Fruit fly (Drosophila melanogaster) whole organism, wandering third instar larva: ENCODE results near the gene Pph13.

Experiments used
- CG32264 ChIP-seq: fragments of 200-800 bp; sonication (Bioruptor generic); optimal IDR thresholded peaks from 2 replicates; lab custom pipeline; 2016; ENCODE audit warnings: missing biosample characterization, missing genetic modification characterization
- CG9705 ChIP-seq: fragments of 200-800 bp; sonication (Bioruptor generic); optimal IDR thresholded peaks from 2 replicates; lab custom pipeline; 2018; ENCODE audit warnings: missing biosample characterization, mild to moderate bottlenecking, missing genetic modification characterization
- Dfd ChIP-seq: fragments of >200 bp; optimal IDR thresholded peaks from 2 replicates; lab custom pipeline; 2017; ENCODE audit warnings: missing biosample characterization, missing genetic modification characterization
- Dif ChIP-seq: fragments of 200-275, 200-300 bp; sonication (Bioruptor generic); optimal IDR thresholded peaks from 2 replicates; lab custom pipeline; 2018; ENCODE audit warnings: missing biosample characterization, missing genetic modification characterization; ENCODE audit not compliant: partially characterized antibody
- HLH106 ChIP-seq: fragments of 200-800 bp; optimal IDR thresholded peaks from 3 replicates; lab custom pipeline; 2019; ENCODE audit warnings: missing biosample characterization, mild to moderate bottlenecking, missing genetic modification characterization, moderate library complexity
- Hnf4 ChIP-seq: fragments of 200-800 bp; sonication (Bioruptor generic); optimal IDR thresholded peaks from 2 replicates; lab custom pipeline; 2016; ENCODE audit warnings: missing biosample characterization, mild to moderate bottlenecking, missing genetic modification characterization
- Hr83 ChIP-seq: fragments of 200-300 bp; sonication (Bioruptor generic); optimal IDR thresholded peaks from 2 replicates; lab custom pipeline; 2016; ENCODE audit warnings: missing biosample characterization, mild to moderate bottlenecking, missing genetic modification characterization, moderate library complexity; ENCODE audit not compliant: poor library complexity, severe bottlenecking
- Jra ChIP-seq: sonication (Bioruptor generic); optimal IDR thresholded peaks from 2 replicates; lab custom pipeline; 2016; ENCODE audit warnings: missing biosample characterization, missing genetic modification characterization
- Mio ChIP-seq: sonication (Bioruptor generic); optimal IDR thresholded peaks from 2 replicates; lab custom pipeline; 2016; ENCODE audit warnings: missing biosample characterization, missing genetic modification characterization
- Myc ChIP-seq: fragments of >200 bp; optimal IDR thresholded peaks from 2 replicates; lab custom pipeline; 2017
- N ChIP-seq: fragments of >200 bp; optimal IDR thresholded peaks from 2 replicates; lab custom pipeline; 2018; ENCODE audit warnings: missing biosample characterization, missing external identifiers, missing genetic modification characterization
- OdsH ChIP-seq: fragments of 200-800 bp; sonication (Bioruptor generic); optimal IDR thresholded peaks from 2 replicates; lab custom pipeline; 2016; ENCODE audit warnings: missing biosample characterization, mild to moderate bottlenecking, missing genetic modification characterization
- Rel ChIP-seq, 2 experiments: fragments of 200-800 bp; sonication (Bioruptor generic) in 1 of 2; optimal IDR thresholded peaks; 2 replicates in 1 of 2; 3 replicates in 1 of 2; lab custom pipeline; 2016 to 2019; ENCODE audit warnings: mild to moderate bottlenecking in 2 of 2, missing biosample characterization in 2 of 2, missing genetic modification characterization in 2 of 2, moderate library complexity in 1 of 2
- Sp1 ChIP-seq: fragments of 200-800 bp; sonication (Bioruptor generic); optimal IDR thresholded peaks from 3 replicates; lab custom pipeline; 2019; ENCODE audit warnings: missing biosample characterization, mild to moderate bottlenecking, missing genetic modification characterization, moderate library complexity
- Vsx2 ChIP-seq: fragments of 200-300, 225-300 bp; sonication (Bioruptor generic); optimal IDR thresholded peaks from 2 replicates; lab custom pipeline; 2018; ENCODE audit warnings: missing biosample characterization, missing genetic modification characterization; ENCODE audit not compliant: partially characterized antibody
- br ChIP-seq: fragments of 200-800 bp; sonication (Bioruptor generic); optimal IDR thresholded peaks from 2 replicates; lab custom pipeline; 2016; ENCODE audit warnings: missing biosample characterization, missing genetic modification characterization
- brk ChIP-seq: fragments of 200-800 bp; sonication (Bioruptor generic); optimal IDR thresholded peaks from 2 replicates; lab custom pipeline; 2016; ENCODE audit warnings: missing biosample characterization, mild to moderate bottlenecking, missing genetic modification characterization
- dl ChIP-seq, 2 experiments: fragments of 175-275, 200-275 bp in 1 of 2; fragments of 200-275 bp in 1 of 2; sonication (Bioruptor generic); optimal IDR thresholded peaks; lab custom pipeline; 2018; ENCODE audit warnings: mild to moderate bottlenecking in 2 of 2, missing biosample characterization in 2 of 2, missing genetic modification characterization in 2 of 2, moderate library complexity in 2 of 2; ENCODE audit not compliant: partially characterized antibody in 2 of 2, insufficient read depth in 1 of 2
- dmrt93B ChIP-seq: fragments of 200-800 bp; sonication (Bioruptor generic); optimal IDR thresholded peaks from 2 replicates; lab custom pipeline; 2018; ENCODE audit warnings: missing biosample characterization, mild to moderate bottlenecking, missing genetic modification characterization
- dsf ChIP-seq: sonication (Bioruptor generic); optimal IDR thresholded peaks from 2 replicates; lab custom pipeline; 2016; ENCODE audit warnings: missing biosample characterization, missing genetic modification characterization, borderline replicate concordance
- ey ChIP-seq: fragments of 200-800 bp; sonication (Bioruptor generic); optimal IDR thresholded peaks from 2 replicates; lab custom pipeline; 2016; ENCODE audit warnings: missing biosample characterization, missing genetic modification characterization
- foxo ChIP-seq, 2 experiments: fragments of 200-800 bp; sonication (Bioruptor generic); optimal IDR thresholded peaks; 2 replicates in 1 of 2; 3 replicates in 1 of 2; lab custom pipeline; 2016 to 2017; ENCODE audit warnings: missing biosample characterization in 2 of 2, missing genetic modification characterization in 2 of 2
- fru ChIP-seq: fragments of 200-800 bp; sonication (Bioruptor generic); optimal IDR thresholded peaks from 3 replicates; lab custom pipeline; 2016; ENCODE audit warnings: missing biosample characterization, mild to moderate bottlenecking, missing genetic modification characterization
- h ChIP-seq: fragments of 200-800 bp; sonication (Bioruptor generic); optimal IDR thresholded peaks from 3 replicates; lab custom pipeline; 2016; ENCODE audit warnings: missing biosample characterization, mild to moderate bottlenecking, missing genetic modification characterization
- jim ChIP-seq: fragments of 175-275, 200-325 bp; sonication (Bioruptor generic); optimal IDR thresholded peaks from 2 replicates; lab custom pipeline; 2016; ENCODE audit warnings: missing biosample characterization, mild to moderate bottlenecking, missing genetic modification characterization
- lola ChIP-seq: fragments of >200 bp; optimal IDR thresholded peaks from 2 replicates; lab custom pipeline; 2017; ENCODE audit warnings: missing biosample characterization, missing genetic modification characterization
- pan ChIP-seq: fragments of >200 bp; optimal IDR thresholded peaks from 2 replicates; lab custom pipeline; 2017
- psq ChIP-seq: fragments of 200-800 bp; sonication (Bioruptor generic); optimal IDR thresholded peaks from 3 replicates; lab custom pipeline; 2017; ENCODE audit warnings: missing biosample characterization, mild to moderate bottlenecking, missing genetic modification characterization, moderate library complexity
- rgr ChIP-seq: fragments of 200-800 bp; sonication (Bioruptor generic); optimal IDR thresholded peaks from 3 replicates; lab custom pipeline; 2016; ENCODE audit warnings: missing biosample characterization, mild to moderate bottlenecking, missing genetic modification characterization
- sage ChIP-seq: fragments of 200-800 bp; sonication (Bioruptor generic); optimal IDR thresholded peaks from 2 replicates; lab custom pipeline; 2016; ENCODE audit warnings: missing biosample characterization, mild to moderate bottlenecking, missing genetic modification characterization
- sv ChIP-seq: fragments of 200-800 bp; sonication (Bioruptor generic); optimal IDR thresholded peaks from 3 replicates; lab custom pipeline; 2016; ENCODE audit warnings: missing biosample characterization, missing genetic modification characterization
- tai ChIP-seq: sonication (Bioruptor generic); optimal IDR thresholded peaks from 2 replicates; lab custom pipeline; 2016; ENCODE audit warnings: missing biosample characterization, missing genetic modification characterization
- usp ChIP-seq: fragments of >200 bp; optimal IDR thresholded peaks from 2 replicates; lab custom pipeline; 2017; ENCODE audit warnings: missing biosample characterization, missing genetic modification characterization
- woc ChIP-seq: sonication (Bioruptor generic); optimal IDR thresholded peaks from 2 replicates; lab custom pipeline; 2016; ENCODE audit warnings: missing biosample characterization, mild to moderate bottlenecking, missing genetic modification characterization

Pph13 gene

dm6 chr2L:602439-602879, 25.2 kb downstream of the Pph13 start, which contains the start of gene CG13689 (continued):
- TF ChIP-seq Hr83 (GFP tag; lab: Kevin White, UChicago) (peak; percentile 15), Dif (no peak), Mio (GFP tag; lab: Kevin White, UChicago) (no peak), CG32264 (GFP tag; lab: Kevin White, UChicago) (no peak), tai (GFP tag; lab: Kevin White, UChicago) (peak; percentile 76), fru (GFP tag; lab: Kevin White, UChicago) (peak; percentile 45), dsf (peak; percentile 38), jim (GFP tag; lab: Kevin White, UChicago) (no peak), brk (GFP tag; lab: Kevin White, UChicago) (peak; percentile 77), sage (no peak), Rel (GFP tag; optimal IDR thresholded peaks at IDR 0.05; lab: Kevin White, UChicago) (no peak), Rel (tag; optimal IDR thresholded peaks at IDR 0.05; lab: Kevin White, UChicago) (no peak), dl (GFP tag; optimal IDR thresholded peaks at IDR 0.05; lab: Kevin White, UChicago; ENCODE audit: insufficient read depth in 1 of 2, partially characterized antibody in 2 of 2) (no peak), psq (GFP tag; lab: Kevin White, UChicago) (peak; percentile 34), Jra (peak; percentile 38), woc (GFP tag; lab: Kevin White, UChicago) (no peak), foxo (GFP tag; optimal IDR thresholded peaks at IDR 0.05; lab: Kevin White, UChicago) (peak in 1 of 2 experiments; percentile 59), pan (lab: Kevin White, UChicago) (no peak)

- TF ChIP-seq CG32264 (GFP tag; lab: Kevin White, UChicago) (no peak), fru (GFP tag; lab: Kevin White, UChicago) (no peak), Myc (no peak), br (GFP tag; lab: Kevin White, UChicago) (no peak), rgr (no peak), Dfd (no peak), CG9705 (no peak), h (GFP tag; lab: Kevin White, UChicago) (no peak), N (GFP tag; lab: Kevin White, UChicago) (no peak), pan (lab: Kevin White, UChicago) (no peak), sv (GFP tag; lab: Kevin White, UChicago) (no peak)
These were observed 26.8 kb downstream of the Pph13 start for dm6 chr2L:604060-604459.

- TF ChIP-seq brk (GFP tag; lab: Kevin White, UChicago) (peak; percentile 42), tai (GFP tag; lab: Kevin White, UChicago) (peak; percentile 65), Sp1 (GFP tag; lab: Kevin White, UChicago) (peak; percentile 79), ey (GFP tag; lab: Kevin White, UChicago) (peak; percentile 59), usp (GFP tag; lab: Kevin White, UChicago) (no peak), h (GFP tag; lab: Kevin White, UChicago) (peak; percentile 70), CG9705 (peak; percentile 57), br (GFP tag; lab: Kevin White, UChicago) (peak; percentile 74), Rel (GFP tag; optimal IDR thresholded peaks at IDR 0.05; lab: Kevin White, UChicago) (no peak), Rel (tag; optimal IDR thresholded peaks at IDR 0.05; lab: Kevin White, UChicago) (no peak), pan (lab: Kevin White, UChicago) (no peak), fru (GFP tag; lab: Kevin White, UChicago) (peak; percentile 63), dmrt93B (GFP tag; lab: Kevin White, UChicago) (peak; percentile 64), Jra (peak; percentile 39), CG32264 (GFP tag; lab: Kevin White, UChicago) (peak; percentile 28), Hnf4 (GFP tag; lab: Kevin White, UChicago) (peak; percentile 69), HLH106 (peak; percentile 85), psq (GFP tag; lab: Kevin White, UChicago) (peak; percentile 55), woc (GFP tag; lab: Kevin White, UChicago) (peak; percentile 37), OdsH (peak; percentile 79), rgr (peak; percentile 70), Vsx2 (GFP tag; lab: Kevin White, UChicago) (no peak), Hr83 (GFP tag; lab: Kevin White, UChicago) (no peak), foxo (GFP tag; optimal IDR thresholded peaks at IDR 0.05; lab: Kevin White, UChicago) (peak in 1 of 2 experiments; percentile 67), lola (GFP tag; lab: Kevin White, UChicago) (no peak)
These were observed 28.9 kb downstream of the Pph13 start for dm6 chr2L:606165-606564.
